Fruit fly (Drosophila melanogaster) whole organism, embryonic: ENCODE measurements around the gene Indy.

Source experiments
- B-H2 ChIP-seq: fragments of 200-800 bp; sonication (Bioruptor generic); optimal IDR thresholded peaks from 2 replicates; lab custom pipeline; 2018; ENCODE audit warnings: missing biosample characterization, mild to moderate bottlenecking, missing genetic modification characterization
- BEAF-32 ChIP-seq: fragments of 200-800 bp; sonication (Bioruptor generic); optimal IDR thresholded peaks from 3 replicates; lab custom pipeline; 2017; ENCODE audit warnings: missing biosample characterization, missing genetic modification characterization, mild to moderate bottlenecking, moderate library complexity, missing genetic modification reagents
- Bdp1 ChIP-seq: fragments of 200-800 bp; sonication (Bioruptor generic); optimal IDR thresholded peaks from 3 replicates; lab custom pipeline; 2016; ENCODE audit warnings: missing biosample characterization, missing genetic modification characterization
- CG10462 ChIP-seq: fragments of 200-800 bp; sonication (Bioruptor generic); optimal IDR thresholded peaks from 2 replicates; lab custom pipeline; 2016; ENCODE audit warnings: missing biosample characterization, missing genetic modification characterization
- CG10959 ChIP-seq: fragments of 200-800 bp; sonication (Bioruptor generic); IDR thresholded peaks from 2 replicates; pipeline ENCODE4 v1.3.6; 2022; ENCODE audit warnings: missing biosample characterization, missing genetic modification characterization
- CG11247 ChIP-seq: fragments of 200-800 bp; sonication (Bioruptor generic); IDR thresholded peaks from 2 replicates; pipeline ENCODE4 v1.3.6; 2022; ENCODE audit warnings: missing biosample characterization, missing genetic modification characterization
- CG14860 ChIP-seq: fragments of 200-800 bp; sonication (Bioruptor generic); IDR thresholded peaks from 3 replicates; pipeline ENCODE4 v1.3.6; 2022; ENCODE audit warnings: missing biosample characterization, missing genetic modification characterization; ENCODE audit not compliant: partially characterized antibody
- CG15479 ChIP-seq: fragments of 200-800 bp; sonication (Bioruptor generic); optimal IDR thresholded peaks from 3 replicates; lab custom pipeline; 2019; ENCODE audit warnings: missing biosample characterization, mild to moderate bottlenecking, missing genetic modification characterization, moderate library complexity
- CG1603 ChIP-seq: fragments of 200-800 bp; sonication (Bioruptor generic); optimal IDR thresholded peaks from 2 replicates; lab custom pipeline; 2019; ENCODE audit warnings: missing biosample characterization, mild to moderate bottlenecking, missing genetic modification characterization, moderate library complexity
- CG16779 ChIP-seq: fragments of 200-800 bp; sonication (Bioruptor generic); IDR thresholded peaks from 2 replicates; pipeline ENCODE4 v1.3.6; 2022; ENCODE audit warnings: missing biosample characterization, missing genetic modification characterization
- CG17802 ChIP-seq: fragments of 200-800 bp; sonication (Bioruptor generic); optimal IDR thresholded peaks from 2 replicates; lab custom pipeline; 2018; ENCODE audit warnings: missing biosample characterization, mild to moderate bottlenecking, missing genetic modification characterization, moderate library complexity
- CG2120 ChIP-seq: fragments of 200-800 bp; sonication (Bioruptor generic); optimal IDR thresholded peaks from 3 replicates; lab custom pipeline; 2016; ENCODE audit warnings: missing biosample characterization, missing genetic modification characterization
- CG31365 ChIP-seq: fragments of 200-800 bp; sonication (Bioruptor generic); optimal IDR thresholded peaks from 2 replicates; lab custom pipeline; 2018; ENCODE audit warnings: missing biosample characterization, mild to moderate bottlenecking, missing genetic modification characterization
- CG33557 ChIP-seq: fragments of 200-800 bp; sonication (Bioruptor generic); optimal IDR thresholded peaks from 2 replicates; lab custom pipeline; 2019; ENCODE audit warnings: missing biosample characterization, mild to moderate bottlenecking, missing genetic modification characterization, moderate library complexity
- CG3407 ChIP-seq: fragments of 200-800 bp; sonication (Bioruptor generic); optimal IDR thresholded peaks from 2 replicates; lab custom pipeline; 2018; ENCODE audit warnings: missing biosample characterization, mild to moderate bottlenecking, missing genetic modification characterization
- CG4404 ChIP-seq: fragments of 200-800 bp; sonication (Bioruptor generic); IDR thresholded peaks from 2 replicates; pipeline ENCODE4 v1.3.6; 2022; ENCODE audit warnings: missing biosample characterization, missing genetic modification characterization
- CG4707 ChIP-seq: fragments of 200-800 bp; sonication (Bioruptor generic); optimal IDR thresholded peaks from 2 replicates; lab custom pipeline; 2018; ENCODE audit warnings: missing biosample characterization, mild to moderate bottlenecking, missing genetic modification characterization, moderate library complexity
- CG4854 ChIP-seq: fragments of 200-800 bp; sonication (Bioruptor generic); optimal IDR thresholded peaks from 2 replicates; lab custom pipeline; 2016; ENCODE audit warnings: missing biosample characterization, missing genetic modification characterization, inconsistent platforms
- CG6254 ChIP-seq: fragments of 200-800 bp; sonication (Bioruptor generic); optimal IDR thresholded peaks from 3 replicates; lab custom pipeline; 2017; ENCODE audit warnings: mild to moderate bottlenecking, missing biosample characterization, missing genetic modification reagents, missing genetic modification characterization
- CG7271 ChIP-seq: fragments of 200-800 bp; sonication (Bioruptor generic); optimal IDR thresholded peaks from 2 replicates; lab custom pipeline; 2018; ENCODE audit warnings: missing biosample characterization, mild to moderate bottlenecking, missing genetic modification characterization, moderate library complexity
- CG9437 ChIP-seq: fragments of 200-800 bp; sonication (Bioruptor generic); optimal IDR thresholded peaks from 2 replicates; lab custom pipeline; 2018; ENCODE audit warnings: missing biosample characterization, mild to moderate bottlenecking, missing genetic modification characterization
- D ChIP-seq, 2 experiments: fragments of 200-800 bp in 1 of 2; fragments of >200 bp in 1 of 2; sonication (Bioruptor generic) in 1 of 2; optimal IDR thresholded peaks; 2 replicates in 1 of 2; 3 replicates in 1 of 2; lab custom pipeline; 2017; ENCODE audit warnings: mild to moderate bottlenecking in 1 of 2, missing biosample characterization in 1 of 2, missing genetic modification characterization in 1 of 2, missing genetic modification reagents in 1 of 2
- Dek ChIP-seq: fragments of 200-800 bp; sonication (Bioruptor generic); optimal IDR thresholded peaks from 3 replicates; lab custom pipeline; 2019; ENCODE audit warnings: missing biosample characterization, mild to moderate bottlenecking, missing genetic modification characterization, moderate library complexity
- Dip2 ChIP-seq: fragments of 200-800 bp; sonication (Bioruptor generic); IDR thresholded peaks from 2 replicates; pipeline ENCODE4 v1.3.6; 2022; ENCODE audit warnings: missing biosample characterization, missing genetic modification characterization
- Fer1 ChIP-seq: fragments of 200-800 bp; sonication (Bioruptor generic); optimal IDR thresholded peaks from 2 replicates; lab custom pipeline; 2017; ENCODE audit warnings: missing biosample characterization, mild to moderate bottlenecking, missing genetic modification characterization
- HHEX ChIP-seq: fragments of 200-800 bp; sonication (Bioruptor generic); optimal IDR thresholded peaks from 3 replicates; lab custom pipeline; 2017; ENCODE audit warnings: missing biosample characterization, mild to moderate bottlenecking, missing genetic modification characterization, missing genetic modification reagents
- Hand ChIP-seq: fragments of 200-800 bp; sonication (Bioruptor generic); optimal IDR thresholded peaks from 2 replicates; lab custom pipeline; 2017; ENCODE audit warnings: mild to moderate bottlenecking, missing biosample characterization, missing genetic modification reagents, missing genetic modification characterization
- Hr39 ChIP-seq: fragments of >200 bp; optimal IDR thresholded peaks from 2 replicates; lab custom pipeline; 2017
- Jarid2 ChIP-seq: fragments of 200-800 bp; sonication (Bioruptor generic); optimal IDR thresholded peaks from 3 replicates; lab custom pipeline; 2017; ENCODE audit warnings: mild to moderate bottlenecking, missing biosample characterization, missing genetic modification reagents, missing genetic modification characterization
- Opbp ChIP-seq: fragments of 200-800 bp; sonication (Bioruptor generic); IDR thresholded peaks from 3 replicates; pipeline ENCODE4 v1.3.6; 2022; ENCODE audit warnings: missing biosample characterization, missing genetic modification characterization; ENCODE audit not compliant: partially characterized antibody
- Sin3A ChIP-seq: fragments of >200 bp; optimal IDR thresholded peaks from 2 replicates; lab custom pipeline; 2018
- Sox102F ChIP-seq: fragments of 200-800 bp; sonication (Bioruptor generic); optimal IDR thresholded peaks from 2 replicates; lab custom pipeline; 2018; ENCODE audit warnings: missing biosample characterization, mild to moderate bottlenecking, missing genetic modification characterization, moderate library complexity
- Vsx1 ChIP-seq: fragments of 200-800 bp; sonication (Bioruptor generic); optimal IDR thresholded peaks from 2 replicates; lab custom pipeline; 2017; ENCODE audit warnings: missing biosample characterization, mild to moderate bottlenecking, missing genetic modification characterization, missing genetic modification reagents
- ash1 ChIP-seq: fragments of 200-800 bp; sonication (Bioruptor generic); optimal IDR thresholded peaks from 2 replicates; lab custom pipeline; 2018; ENCODE audit warnings: missing biosample characterization, mild to moderate bottlenecking, missing genetic modification characterization
- bab2 ChIP-seq: fragments of 200-800 bp; sonication (Bioruptor generic); optimal IDR thresholded peaks from 2 replicates; lab custom pipeline; 2016; ENCODE audit warnings: missing biosample characterization, missing genetic modification characterization
- chif ChIP-seq, 2 experiments: fragments of 200-800 bp; sonication (Bioruptor generic); optimal IDR thresholded peaks; 3 replicates each; lab custom pipeline; 2016; ENCODE audit warnings: missing biosample characterization in 2 of 2, missing genetic modification characterization in 2 of 2
- esg ChIP-seq: fragments of 200-800 bp; sonication (Bioruptor generic); conservative IDR thresholded peaks from 2 replicates; pipeline ENCODE4 v1.3.6; 2022; ENCODE audit warnings: missing biosample characterization, missing genetic modification characterization
- fru ChIP-seq: fragments of >200 bp; optimal IDR thresholded peaks from 2 replicates; lab custom pipeline; 2017
- gcm2 ChIP-seq: fragments of 200-800 bp; sonication (Bioruptor generic); optimal IDR thresholded peaks from 2 replicates; lab custom pipeline; 2016; ENCODE audit warnings: missing biosample characterization, missing genetic modification characterization
- gfzf ChIP-seq: fragments of 200-800 bp; sonication (Bioruptor generic); optimal IDR thresholded peaks from 2 replicates; lab custom pipeline; 2016; ENCODE audit warnings: missing biosample characterization, mild to moderate bottlenecking, missing genetic modification characterization, moderate library complexity
- ind ChIP-seq: fragments of 200-800 bp; sonication (Bioruptor generic); optimal IDR thresholded peaks from 3 replicates; lab custom pipeline; 2016; ENCODE audit warnings: missing biosample characterization, missing genetic modification characterization
- lab ChIP-seq: fragments of 200-800 bp; sonication (Bioruptor generic); optimal IDR thresholded peaks from 3 replicates; lab custom pipeline; 2017; ENCODE audit warnings: missing biosample characterization, missing genetic modification characterization, mild to moderate bottlenecking, moderate library complexity, missing genetic modification reagents
- maf-S ChIP-seq: fragments of 200-800 bp; sonication (Bioruptor generic); optimal IDR thresholded peaks from 2 replicates; lab custom pipeline; 2016; ENCODE audit warnings: missing biosample characterization, missing genetic modification characterization
- pzg ChIP-seq: fragments of 200-800 bp; sonication (Bioruptor generic); optimal IDR thresholded peaks from 3 replicates; lab custom pipeline; 2018; ENCODE audit warnings: missing biosample characterization, mild to moderate bottlenecking, missing genetic modification characterization, moderate library complexity
- rib ChIP-seq: fragments of 200-800 bp; sonication (Bioruptor generic); IDR thresholded peaks from 2 replicates; pipeline ENCODE4 v1.3.6; 2022; ENCODE audit warnings: missing biosample characterization, missing genetic modification characterization
- sens-2 ChIP-seq: fragments of 200-800 bp; sonication (Bioruptor generic); IDR thresholded peaks from 2 replicates; pipeline ENCODE4 v1.3.6; 2022; ENCODE audit warnings: missing biosample characterization, missing genetic modification characterization
- tll ChIP-seq, 2 experiments: fragments of 200-800 bp in 1 of 2; fragments of >200 bp in 1 of 2; sonication (Bioruptor generic) in 1 of 2; optimal IDR thresholded peaks; 2 replicates each; lab custom pipeline; 2017 to 2019; ENCODE audit warnings: missing biosample characterization in 2 of 2, missing genetic modification characterization in 2 of 2, mild to moderate bottlenecking in 1 of 2, moderate library complexity in 1 of 2
- vfl ChIP-seq: fragments of 200-800 bp; sonication (Bioruptor generic); optimal IDR thresholded peaks from 2 replicates; lab custom pipeline; 2016; ENCODE audit warnings: missing biosample characterization, missing genetic modification characterization
- zfh1 ChIP-seq: fragments of 200-800 bp; sonication (Bioruptor generic); IDR thresholded peaks from 3 replicates; pipeline ENCODE4 v1.3.6; 2022; ENCODE audit warnings: missing biosample characterization, missing genetic modification characterization

Indy gene

dm6 chr3L:18869035-18869826 lies 23.2 kb upstream of the Indy start, which contains the start of gene Grx1 (continued):
- TF ChIP-seq CG7271: no peak
- TF ChIP-seq BEAF-32: peak; percentile 23
- peak; percentile 57 for TF ChIP-seq CG1603
- TF ChIP-seq vfl: no peak
- no peak for TF ChIP-seq CG31365 (tag; lab: Kevin White, UChicago)
- TF ChIP-seq gcm2: no peak
- no peak for TF ChIP-seq Jarid2 (GFP tag; lab: Kevin White, UChicago)
- no peak; the same call in 1 of the 2 replicates for TF ChIP-seq esg
- TF ChIP-seq Dek (tag; lab: Kevin White, UChicago): no peak
- TF ChIP-seq CG6254: no peak
- peak; percentile 39 for TF ChIP-seq Fer1 (GFP tag; lab: Kevin White, UChicago)
- no peak for TF ChIP-seq CG11247
- TF ChIP-seq Opbp (GFP tag; lab: Robert Waterston, UW): no peak
- no peak for TF ChIP-seq Hand (GFP tag; lab: Kevin White, UChicago)
- peak in 1 of 2 experiments; percentile 45 for TF ChIP-seq tll (GFP tag; optimal IDR thresholded peaks at IDR 0.05; lab: Kevin White, UChicago)
- TF ChIP-seq rib (GFP tag; lab: Robert Waterston, UW): no peak
- TF ChIP-seq Sin3A (lab: Kevin White, UChicago): no peak
- TF ChIP-seq zfh1 (GFP tag; lab: Robert Waterston, UW): peak; percentile 59; the same call in 1 of the 3 replicates
- TF ChIP-seq Vsx1 (GFP tag; lab: Kevin White, UChicago): peak; percentile 62
- no peak for TF ChIP-seq D (optimal IDR thresholded peaks at IDR 0.05; lab: Kevin White, UChicago)
- TF ChIP-seq D (GFP tag; optimal IDR thresholded peaks at IDR 0.05; lab: Kevin White, UChicago): peak; percentile 47
- peak; percentile 70 for TF ChIP-seq lab
- TF ChIP-seq Bdp1 (GFP tag; lab: Kevin White, UChicago): peak; percentile 8
- TF ChIP-seq CG2120 (GFP tag; lab: Kevin White, UChicago): peak; percentile 68
- TF ChIP-seq Hr39 (lab: Kevin White, UChicago): no peak
- TF ChIP-seq CG10959 (GFP tag; lab: Robert Waterston, UW): no peak
- no peak for TF ChIP-seq sens-2 (GFP tag; lab: Robert Waterston, UW)
- peak; percentile 66 for TF ChIP-seq ind (GFP tag; lab: Kevin White, UChicago)
- TF ChIP-seq B-H2 (GFP tag; lab: Kevin White, UChicago): peak; percentile 40
- no peak for TF ChIP-seq CG15479 (GFP tag; lab: Kevin White, UChicago)
- TF ChIP-seq maf-S: peak; percentile 31
- TF ChIP-seq CG10462 (GFP tag; lab: Kevin White, UChicago): no peak
- peak; percentile 17 for TF ChIP-seq CG33557 (GFP tag; lab: Kevin White, UChicago)
- peak; percentile 21 for TF ChIP-seq CG3407 (GFP tag; lab: Kevin White, UChicago)
- peak; percentile 54 for TF ChIP-seq Sox102F (GFP tag; lab: Kevin White, UChicago)
- no peak for TF ChIP-seq CG4404
- no peak for TF ChIP-seq fru (lab: Kevin White, UChicago)
- no peak for TF ChIP-seq CG14860 (GFP tag; lab: Robert Waterston, UW)
- no peak for TF ChIP-seq CG4707 (GFP tag; lab: Kevin White, UChicago)
- peak; percentile 81 for TF ChIP-seq CG17802 (tag; lab: Kevin White, UChicago)
- no peak for TF ChIP-seq ash1 (GFP tag; lab: Kevin White, UChicago)
- peak; percentile 38 to 49 for TF ChIP-seq chif (GFP tag; optimal IDR thresholded peaks at IDR 0.05; lab: Kevin White, UChicago)
- TF ChIP-seq CG4854 (GFP tag; lab: Kevin White, UChicago): peak; percentile 8
- peak; percentile 37 for TF ChIP-seq CG9437 (GFP tag; lab: Kevin White, UChicago)
- peak; percentile 5 for TF ChIP-seq gfzf (GFP tag; lab: Kevin White, UChicago)
- TF ChIP-seq CG16779 (GFP tag; lab: Robert Waterston, UW): no peak
- peak; percentile 43 for TF ChIP-seq bab2
- TF ChIP-seq pzg: peak; percentile 42
- peak; percentile 36 for TF ChIP-seq HHEX (GFP tag; lab: Kevin White, UChicago)
- TF ChIP-seq Dip2 (GFP tag; lab: Robert Waterston, UW): no peak
